Worm (Caenorhabditis elegans): Measurements from ENCODE around the gene K09C4.1.

DNA sequence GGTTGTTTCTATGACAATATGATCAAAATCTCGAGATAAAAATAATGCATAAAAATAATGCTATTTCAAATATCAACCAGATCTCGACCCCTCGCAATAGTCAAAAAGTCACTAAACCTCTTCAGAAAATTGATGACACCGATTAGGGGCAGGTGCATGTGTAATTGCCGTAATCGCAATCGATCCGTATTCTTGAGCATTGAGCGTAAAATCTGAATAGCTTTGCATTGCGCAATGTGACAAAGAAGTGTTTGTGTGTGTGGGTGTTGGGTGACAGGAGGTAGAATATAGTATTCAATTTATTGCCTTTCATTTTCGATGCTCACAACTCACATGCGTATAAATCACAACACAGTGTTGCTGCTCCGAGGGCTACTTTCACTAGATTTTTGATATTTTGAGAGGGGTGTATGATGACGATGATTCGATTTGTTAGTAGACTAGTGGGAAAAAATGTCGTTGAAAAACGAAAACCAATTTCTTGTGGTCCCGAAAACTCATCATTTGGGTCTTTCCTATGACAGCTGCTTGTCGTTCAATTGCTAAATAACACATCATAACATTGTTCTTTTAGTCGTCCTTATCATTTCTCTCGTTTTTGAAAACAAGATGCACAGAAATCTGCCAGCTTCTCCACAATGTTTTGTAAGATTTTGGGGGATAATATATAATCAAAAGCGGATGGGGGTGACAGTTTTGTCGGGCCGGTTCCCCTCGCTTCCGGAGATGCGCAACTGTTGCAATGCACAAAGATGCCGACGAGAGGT lies 17.4 kb downstream of the K09C4.1 start:
- TF ChIP-seq fkh-8 (tag; optimal IDR thresholded peaks at IDR 0.05) (no peak), nhr-12 (tag; optimal IDR thresholded peaks at IDR 0.05) (no peak), efl-1 (optimal IDR thresholded peaks at IDR 0.05) (no peak), efl-1 (GFP tag; optimal IDR thresholded peaks at IDR 0.05 in 1 of 2) (peak in 1 of 2 experiments; percentile 7), lin-13 (GFP tag; optimal IDR thresholded peaks at IDR 0.05) (no peak), fos-1 (tag; optimal IDR thresholded peaks at IDR 0.05) (no peak), blmp-1 (tag; optimal IDR thresholded peaks at IDR 0.05) (no peak), skn-1 (tag; optimal IDR thresholded peaks at IDR 0.05) (no peak), lin-39 (tag; optimal IDR thresholded peaks at IDR 0.05) (no peak), aly-2 (tag; optimal IDR thresholded peaks at IDR 0.05) (no peak), zag-1 (tag; optimal IDR thresholded peaks at IDR 0.05) (no peak)
